Worm (Caenorhabditis elegans) whole organism, L2 larva: ENCODE measurements around the gene fbxa-224.

ENCODE experiments used
- ama-1 ChIP-seq: fragments of 150-350 bp; optimal IDR thresholded peaks from 2 replicates; lab custom pipeline; 2018; ENCODE audit warnings: inconsistent platforms
- ceh-16 ChIP-seq: fragments of 150-350 bp; optimal IDR thresholded peaks from 2 replicates; lab custom pipeline; 2014; ENCODE audit warnings: missing biosample characterization, missing genetic modification characterization
- nhr-11 ChIP-seq: fragments of 150-350 bp; optimal IDR thresholded peaks from 2 replicates; lab custom pipeline; 2014; ENCODE audit warnings: missing biosample characterization, missing genetic modification characterization

ce11 chrII:7554716-7555247 lies 6.8 kb upstream of the fbxa-224 start:
- TF ChIP-seq ama-1 (lab: Kevin White, UChicago): no peak
- TF ChIP-seq ceh-16 (tag; lab: Kevin White, UChicago): no peak
- TF ChIP-seq nhr-11 (tag; lab: Kevin White, UChicago): no peak
